Worm (Caenorhabditis elegans): ENCODE results near the gene slt-1.

ce11 chrX:14680474-14680873, 6.3 kb downstream of the slt-1 start:
- TF ChIP-seq ztf-11 (tag; optimal IDR thresholded peaks at IDR 0.05), result no peak
- TF ChIP-seq lir-3 (tag; optimal IDR thresholded peaks at IDR 0.05; ENCODE audit: poor library complexity), result no peak
- no peak for TF ChIP-seq C16A3.4 (tag; optimal IDR thresholded peaks at IDR 0.05)
- TF ChIP-seq snpc-4 (tag; optimal IDR thresholded peaks at IDR 0.05), result peak; percentile 84
- TF ChIP-seq lin-39 (tag; optimal IDR thresholded peaks at IDR 0.05), result no peak
- TF ChIP-seq aly-2 (tag; optimal IDR thresholded peaks at IDR 0.05), result no peak
- no peak for TF ChIP-seq lsy-2 (tag; optimal IDR thresholded peaks at IDR 0.05)
- no peak for TF ChIP-seq zag-1 (tag; optimal IDR thresholded peaks at IDR 0.05)

All from whole organism, L1 larva.